Worm (Caenorhabditis elegans): Measurements from ENCODE around the gene igcm-2.

The igcm-2 gene

DNA sequence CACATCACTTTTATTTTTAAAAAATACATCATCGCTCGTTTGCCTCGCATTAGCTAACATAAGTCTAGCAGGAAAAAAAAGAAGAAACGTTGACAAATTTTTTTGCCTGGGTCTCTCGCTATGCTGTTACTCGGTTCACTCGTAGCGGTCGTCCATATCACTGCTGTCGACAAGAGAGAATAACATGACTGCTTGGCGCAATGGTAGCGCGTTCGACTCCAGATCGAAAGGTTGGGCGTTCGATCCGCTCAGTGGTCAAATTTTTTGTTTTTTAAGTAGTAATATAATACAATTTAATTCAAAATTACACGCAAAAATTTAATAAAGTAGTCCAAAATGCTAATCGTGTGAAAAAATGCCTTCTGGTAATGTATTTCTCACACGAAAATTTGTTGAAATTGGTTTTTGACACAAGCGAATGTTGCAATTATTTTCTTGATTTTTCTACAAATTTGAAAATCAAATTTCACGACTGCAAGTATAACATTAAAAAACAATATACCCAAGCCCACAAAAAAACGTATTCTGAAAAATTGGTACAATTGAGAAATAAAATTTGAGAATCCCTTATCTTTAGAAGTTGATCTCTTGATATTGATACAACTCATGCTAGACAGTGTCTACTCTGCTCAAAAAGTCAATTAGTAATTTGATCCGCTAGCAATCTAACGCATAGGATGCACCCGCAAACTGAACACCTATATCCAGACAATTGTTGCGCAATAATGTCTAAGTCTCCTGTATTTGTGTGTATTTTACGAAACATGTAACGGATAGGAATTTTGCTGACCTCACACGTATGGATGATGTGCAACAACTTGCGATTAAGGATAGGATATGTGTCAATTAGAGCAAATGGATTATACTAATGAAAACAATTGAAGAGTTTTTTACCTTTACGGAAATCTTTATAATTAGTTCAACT, 19.9 kb downstream of the igcm-2 start (continued):
- peak; percentile 73 for TF ChIP-seq madf-9 (GFP tag; conservative IDR thresholded peaks at IDR 0.05)
- no peak for TF ChIP-seq lsy-2 (tag; optimal IDR thresholded peaks at IDR 0.05)
- peak; percentile 90 for TF ChIP-seq vab-7 (GFP tag; IDR thresholded peaks at IDR 0.05)
- peak; percentile 73 for TF ChIP-seq duxl-1 (tag; optimal IDR thresholded peaks at IDR 0.05; ENCODE audit: poor library complexity)
- TF ChIP-seq Y5F2A.4 (GFP tag; optimal IDR thresholded peaks at IDR 0.05): peak; percentile 40
- peak; percentile 78 to 86; a peak in 2 of 4 replicates for TF ChIP-seq madf-5 (GFP tag; IDR thresholded peaks at IDR 0.05)
- TF ChIP-seq aly-2 (tag; optimal IDR thresholded peaks at IDR 0.05): no peak
- TF ChIP-seq F44E2.7 (GFP tag; IDR thresholded peaks at IDR 0.05): no peak
- peak; percentile 45 for TF ChIP-seq unc-130 (GFP tag; optimal IDR thresholded peaks at IDR 0.05)
- peak; percentile 50 for TF ChIP-seq hlh-30 (tag; optimal IDR thresholded peaks at IDR 0.05; ENCODE audit: insufficient read depth)
- 0 out of 2 replicates have a peak, but pooled peaks have one; percentile 40 for TF ChIP-seq ZK337.2 (GFP tag; IDR thresholded peaks at IDR 0.05)
- peak; percentile 92 for TF ChIP-seq aha-1 (tag)
- TF ChIP-seq php-3 (GFP tag; IDR thresholded peaks at IDR 0.05): no peak
- TF ChIP-seq R02D3.7 (tag; optimal IDR thresholded peaks at IDR 0.05): no peak
- peak; percentile 60 for TF ChIP-seq lir-3 (tag; optimal IDR thresholded peaks at IDR 0.05)
- peak; percentile 41 for TF ChIP-seq spr-1 (tag; optimal IDR thresholded peaks at IDR 0.05)
- no peak for TF ChIP-seq ama-1 (optimal IDR thresholded peaks at IDR 0.05)
- TF ChIP-seq F49E8.2 (tag; optimal IDR thresholded peaks at IDR 0.05; ENCODE audit: borderline replicate concordance): peak; percentile 50
- peak; percentile 86 for TF ChIP-seq daf-19 (GFP tag; conservative IDR thresholded peaks at IDR 0.05)
- TF ChIP-seq zfp-2 (tag; optimal IDR thresholded peaks at IDR 0.05): peak; percentile 38
- TF ChIP-seq lin-39 (tag; optimal IDR thresholded peaks at IDR 0.05): no peak
- TF ChIP-seq Y105C5A.15 (GFP tag; IDR thresholded peaks at IDR 0.05): peak; percentile 91
- TF ChIP-seq nhr-237 (tag; optimal IDR thresholded peaks at IDR 0.05): no peak
- TF ChIP-seq gei-8 (GFP tag; optimal IDR thresholded peaks at IDR 0.05): peak; percentile 66
- no peak; the same call in none of the 2 replicates for TF ChIP-seq egl-43 (GFP tag; IDR thresholded peaks at IDR 0.05)
- TF ChIP-seq egl-27 (tag; optimal IDR thresholded peaks at IDR 0.05): no peak
- TF ChIP-seq spr-3 (GFP tag; optimal IDR thresholded peaks at IDR 0.05): peak; percentile 81
- TF ChIP-seq dmd-9 (GFP tag; IDR thresholded peaks at IDR 0.05): peak; percentile 67; the same call in 1 of the 2 replicates
- TF ChIP-seq ceh-62 (tag; optimal IDR thresholded peaks at IDR 0.05): no peak
- TF ChIP-seq snpc-1.2 (GFP tag; IDR thresholded peaks at IDR 0.05): peak; percentile 83
- peak; percentile 73 for TF ChIP-seq rbr-2 (tag; optimal IDR thresholded peaks at IDR 0.05)
- TF ChIP-seq cey-2 (tag; optimal IDR thresholded peaks at IDR 0.05; ENCODE audit: borderline replicate concordance, insufficient read depth): no peak
- peak; percentile 90 for TF ChIP-seq hmg-1.1 (GFP tag; IDR thresholded peaks at IDR 0.05)
- peak; percentile 24 for TF ChIP-seq nhr-28 (tag; optimal IDR thresholded peaks at IDR 0.05)
- TF ChIP-seq mdl-1 (tag; optimal IDR thresholded peaks at IDR 0.05): no peak
- TF ChIP-seq daf-8 (GFP tag; IDR thresholded peaks at IDR 0.05): no peak
- TF ChIP-seq dpl-1 (GFP tag; optimal IDR thresholded peaks at IDR 0.05): no peak
- no peak; the same call in 1 of the 2 replicates for TF ChIP-seq lim-7 (GFP tag; IDR thresholded peaks at IDR 0.05)
- TF ChIP-seq lin-38 (GFP tag; IDR thresholded peaks at IDR 0.05): no peak; the same call in 1 of the 2 replicates
- TF ChIP-seq hlh-11 (tag; optimal IDR thresholded peaks at IDR 0.05): no peak
- peak; percentile 46; the same call in 1 of the 2 replicates for TF ChIP-seq ceh-20 (GFP tag; IDR thresholded peaks at IDR 0.05)
- TF ChIP-seq ceh-32 (tag; optimal IDR thresholded peaks at IDR 0.05; ENCODE audit: poor library complexity): peak; percentile 39
- no peak for TF ChIP-seq fkh-10 (GFP tag; optimal IDR thresholded peaks at IDR 0.05)
- TF ChIP-seq lin-15B (tag; optimal IDR thresholded peaks at IDR 0.05): no peak
- peak; percentile 90 for TF ChIP-seq F26F4.8 (GFP tag; conservative IDR thresholded peaks at IDR 0.05)
- peak in 1 of 2 experiments; percentile 92 for TF ChIP-seq unc-62 (GFP tag; optimal IDR thresholded peaks at IDR 0.05 in 1 of 2)
- no peak for TF ChIP-seq unc-62 (tag; optimal IDR thresholded peaks at IDR 0.05)
- TF ChIP-seq unc-39 (tag; optimal IDR thresholded peaks at IDR 0.05): no peak
- peak; percentile 43 for TF ChIP-seq zip-2 (tag; optimal IDR thresholded peaks at IDR 0.05)
